Worm (Caenorhabditis elegans) whole organism, early embryonic: ENCODE results near the gene lgc-48.

ENCODE experiments used
- F13C5.2 ChIP-seq: sonication (generic microtip); optimal IDR thresholded peaks from 2 replicates; lab custom pipeline; 2017; ENCODE audit warnings: mild to moderate bottlenecking, missing genetic modification characterization, inconsistent platforms, missing compliant biosample characterization
- aly-1 ChIP-seq: sonication (generic microtip); optimal IDR thresholded peaks from 2 replicates; lab custom pipeline; 2016; ENCODE audit warnings: missing genetic modification characterization, missing compliant biosample characterization
- ama-1 ChIP-seq: fragments of 150-350 bp; optimal IDR thresholded peaks from 2 replicates; lab custom pipeline; 2014
- flt-1 ChIP-seq: fragments of 200-800 bp; sonication (Bioruptor generic); IDR thresholded peaks from 2 replicates; pipeline ENCODE4 v1.3.6; 2022; ENCODE audit warnings: missing genetic modification characterization, missing compliant biosample characterization
- tra-4 ChIP-seq: sonication (generic microtip); optimal IDR thresholded peaks from 2 replicates; lab custom pipeline; 2017; ENCODE audit warnings: missing genetic modification characterization, missing compliant biosample characterization

- no peak for TF ChIP-seq F13C5.2 (tag; lab: Kevin White, UChicago)
- TF ChIP-seq ama-1 (lab: Kevin White, UChicago), result no peak
- TF ChIP-seq aly-1, result no peak
- TF ChIP-seq tra-4 (tag; lab: Kevin White, UChicago), result no peak
- TF ChIP-seq flt-1, result no peak
These were observed 40.9 kb downstream of the lgc-48 start, which contains the start of gene cpz-2 for ce11 chrV:13380980-13381379.
